Worm (Caenorhabditis elegans) whole organism, L1 larva: ENCODE data around the gene aat-8.
A peak's percentile ranks its signal among the peaks of the same experiment; 100 is the strongest.

Source experiments
- C04F5.9 ChIP-seq: sonication (generic microtip); optimal IDR thresholded peaks from 2 replicates; lab custom pipeline; 2016; ENCODE audit warnings: missing genetic modification characterization, missing compliant biosample characterization
- C34B4.2 ChIP-seq: sonication (generic microtip); optimal IDR thresholded peaks from 2 replicates; lab custom pipeline; 2017; ENCODE audit warnings: mild to moderate bottlenecking, missing genetic modification characterization, missing compliant biosample characterization
- F16B12.6 ChIP-seq: fragments of 150-350 bp; optimal IDR thresholded peaks from 2 replicates; lab custom pipeline; 2014; ENCODE audit warnings: missing biosample characterization, missing genetic modification characterization
- Y116A8C.19 ChIP-seq: sonication (generic microtip); optimal IDR thresholded peaks from 2 replicates; lab custom pipeline; 2016; ENCODE audit warnings: missing compliant biosample characterization, missing genetic modification characterization, borderline replicate concordance
- blmp-1 ChIP-seq: fragments of 150-350 bp; optimal IDR thresholded peaks from 2 replicates; lab custom pipeline; 2014; ENCODE audit warnings: missing biosample characterization, missing genetic modification characterization
- ceh-63 ChIP-seq: fragments of 200-800 bp; sonication (Bioruptor generic); optimal IDR thresholded peaks from 2 replicates; lab custom pipeline; 2018; ENCODE audit warnings: mild to moderate bottlenecking, missing genetic modification characterization, missing compliant biosample characterization
- ceh-8 ChIP-seq: fragments of 200-800 bp; sonication (Bioruptor generic); optimal IDR thresholded peaks from 2 replicates; lab custom pipeline; 2018; ENCODE audit warnings: mild to moderate bottlenecking, missing genetic modification characterization, moderate library complexity, missing compliant biosample characterization
- ces-1 ChIP-seq: fragments of 150-350 bp; optimal IDR thresholded peaks from 2 replicates; lab custom pipeline; 2014; ENCODE audit warnings: missing biosample characterization, missing genetic modification reagents, missing genetic modification characterization
- dpl-1 ChIP-seq, 3 experiments: fragments of 150-350 bp in 2 of 3; sonication (generic microtip) in 1 of 3; optimal IDR thresholded peaks; 2 replicates each; lab custom pipeline; 2014 to 2017; ENCODE audit warnings: missing biosample characterization in 3 of 3, missing genetic modification characterization in 3 of 3, missing genetic modification reagents in 3 of 3
- dsc-1 ChIP-seq: sonication (generic microtip); optimal IDR thresholded peaks from 2 replicates; lab custom pipeline; 2016; ENCODE audit warnings: mild to moderate bottlenecking, missing genetic modification characterization, missing compliant biosample characterization
- efl-1 ChIP-seq, 4 experiments: fragments of 150-350 bp; optimal IDR thresholded peaks in 3 of 4; peaks in 1 of 4; 1 replicate in 1 of 4; 2 replicates in 3 of 4; lab custom pipeline; 2014; ENCODE audit warnings: missing biosample characterization in 2 of 4, missing genetic modification characterization in 2 of 4, missing genetic modification reagents in 2 of 4
- efl-3 ChIP-seq: fragments of 200-800 bp; sonication (Bioruptor generic); optimal IDR thresholded peaks from 2 replicates; lab custom pipeline; 2018; ENCODE audit warnings: mild to moderate bottlenecking, missing genetic modification characterization, missing compliant biosample characterization
- egl-13 ChIP-seq: sonication (generic microtip); optimal IDR thresholded peaks from 2 replicates; lab custom pipeline; 2016; ENCODE audit warnings: missing genotype, missing genetic modification reagents, missing genetic modification characterization, missing compliant biosample characterization
- fkh-10 ChIP-seq: sonication (generic microtip); optimal IDR thresholded peaks from 2 replicates; lab custom pipeline; 2017; ENCODE audit warnings: missing biosample characterization, missing genetic modification reagents, missing genetic modification characterization
- fkh-4 ChIP-seq: sonication (generic microtip); optimal IDR thresholded peaks from 2 replicates; lab custom pipeline; 2016; ENCODE audit warnings: missing compliant biosample characterization, missing genetic modification characterization, borderline replicate concordance
- fos-1 ChIP-seq: fragments of 150-350 bp; optimal IDR thresholded peaks from 2 replicates; lab custom pipeline; 2014; ENCODE audit warnings: missing biosample characterization, missing genetic modification characterization
- isw-1 ChIP-seq: fragments of 200-800 bp; sonication (Bioruptor generic); IDR thresholded peaks from 2 replicates; pipeline ENCODE4 v1.3.6; 2022; ENCODE audit warnings: missing genetic modification characterization, missing compliant biosample characterization
- lin-13 ChIP-seq: fragments of 150-350 bp; optimal IDR thresholded peaks from 2 replicates; lab custom pipeline; 2014; ENCODE audit warnings: missing biosample characterization, missing genetic modification reagents, missing genetic modification characterization
- lin-35 ChIP-seq, 2 experiments: fragments of 150-350 bp; optimal IDR thresholded peaks; 2 replicates each; lab custom pipeline; 2014; ENCODE audit warnings: missing biosample characterization in 2 of 2, missing genetic modification characterization in 2 of 2, missing genetic modification reagents in 2 of 2
- lin-39 ChIP-seq: fragments of 150-350 bp; optimal IDR thresholded peaks from 2 replicates; lab custom pipeline; 2014; ENCODE audit warnings: missing biosample characterization, missing genetic modification reagents, missing genetic modification characterization
- lsy-2 ChIP-seq, 2 experiments: fragments of 150-350 bp; optimal IDR thresholded peaks; 2 replicates each; lab custom pipeline; 2014; ENCODE audit warnings: missing biosample characterization in 2 of 2, missing genetic modification characterization in 2 of 2
- mdl-1 ChIP-seq, 2 experiments: fragments of 150-350 bp; optimal IDR thresholded peaks; 2 replicates each; lab custom pipeline; 2014 to 2017; ENCODE audit warnings: missing biosample characterization in 2 of 2, missing genetic modification characterization in 2 of 2, inconsistent platforms in 1 of 2
- mep-1 ChIP-seq: fragments of 150-350 bp; optimal IDR thresholded peaks from 2 replicates; lab custom pipeline; 2014; ENCODE audit warnings: missing biosample characterization, missing genetic modification characterization
- nhr-11 ChIP-seq: fragments of 150-350 bp; optimal IDR thresholded peaks from 2 replicates; lab custom pipeline; 2014; ENCODE audit warnings: missing biosample characterization, missing genetic modification characterization
- nhr-12 ChIP-seq: sonication (generic microtip); optimal IDR thresholded peaks from 2 replicates; lab custom pipeline; 2017; ENCODE audit warnings: missing biosample characterization, missing genetic modification characterization
- nhr-237 ChIP-seq: fragments of 150-350 bp; optimal IDR thresholded peaks from 2 replicates; lab custom pipeline; 2014; ENCODE audit warnings: missing biosample characterization, missing genetic modification characterization
- nhr-28 ChIP-seq: fragments of 150-350 bp; optimal IDR thresholded peaks from 2 replicates; lab custom pipeline; 2014; ENCODE audit warnings: missing biosample characterization, missing genetic modification characterization
- nhr-47 ChIP-seq: sonication (generic microtip); optimal IDR thresholded peaks from 2 replicates; lab custom pipeline; 2016; ENCODE audit warnings: mild to moderate bottlenecking, missing genetic modification characterization, moderate library complexity, missing compliant biosample characterization
- nhr-76 ChIP-seq: sonication (generic microtip); optimal IDR thresholded peaks from 2 replicates; lab custom pipeline; 2017; ENCODE audit warnings: missing biosample characterization, missing genetic modification characterization
- pag-3 ChIP-seq: sonication (generic microtip); optimal IDR thresholded peaks from 2 replicates; lab custom pipeline; 2017; ENCODE audit warnings: missing genetic modification characterization, mild to moderate bottlenecking, missing compliant biosample characterization, antibody characterized with exemption, borderline replicate concordance; ENCODE audit not compliant: insufficient read depth
- rnt-1 ChIP-seq: sonication (generic microtip); optimal IDR thresholded peaks from 2 replicates; lab custom pipeline; 2016; ENCODE audit warnings: mild to moderate bottlenecking, missing genetic modification characterization, moderate library complexity, missing compliant biosample characterization
- snpc-4 ChIP-seq: fragments of 150-350 bp; optimal IDR thresholded peaks from 2 replicates; lab custom pipeline; 2014; ENCODE audit warnings: missing biosample characterization, missing genetic modification characterization
- sptf-1 ChIP-seq: fragments of 150-350 bp; optimal IDR thresholded peaks from 2 replicates; lab custom pipeline; 2014; ENCODE audit warnings: missing biosample characterization, missing genetic modification characterization
- tlp-1 ChIP-seq: fragments of 150-350 bp; optimal IDR thresholded peaks from 2 replicates; lab custom pipeline; 2014; ENCODE audit warnings: missing biosample characterization, missing genetic modification characterization
- unc-130 ChIP-seq: fragments of 150-350 bp; optimal IDR thresholded peaks from 2 replicates; lab custom pipeline; 2017; ENCODE audit warnings: missing biosample characterization, missing genetic modification characterization, inconsistent platforms
- unc-30 ChIP-seq: sonication (generic microtip); optimal IDR thresholded peaks from 2 replicates; lab custom pipeline; 2017; ENCODE audit warnings: missing biosample characterization, missing genetic modification characterization
- unc-86 ChIP-seq: sonication (generic microtip); optimal IDR thresholded peaks from 2 replicates; lab custom pipeline; 2016; ENCODE audit warnings: missing genetic modification characterization, missing compliant biosample characterization
- vab-15 ChIP-seq: sonication (generic microtip); optimal IDR thresholded peaks from 2 replicates; lab custom pipeline; 2017; ENCODE audit warnings: missing genotype, mild to moderate bottlenecking, missing genetic modification characterization, missing compliant biosample characterization
- xbp-1 ChIP-seq: sonication (generic microtip); optimal IDR thresholded peaks from 2 replicates; lab custom pipeline; 2016; ENCODE audit warnings: missing genetic modification characterization, missing compliant biosample characterization
- zag-1 ChIP-seq: fragments of 150-350 bp; optimal IDR thresholded peaks from 2 replicates; lab custom pipeline; 2014; ENCODE audit warnings: missing biosample characterization, missing genetic modification characterization
- zip-4 ChIP-seq: fragments of 200-800 bp; sonication (Bioruptor generic); optimal IDR thresholded peaks from 2 replicates; lab custom pipeline; 2018; ENCODE audit warnings: mild to moderate bottlenecking, missing genetic modification characterization, moderate library complexity, missing compliant biosample characterization
- ztf-11 ChIP-seq, 2 experiments: sonication (generic microtip); optimal IDR thresholded peaks; 2 replicates each; lab custom pipeline; 2016 to 2017; ENCODE audit warnings: missing genetic modification characterization in 2 of 2, missing biosample characterization in 1 of 2, missing compliant biosample characterization in 1 of 2

aat-8 gene

ce11 chrIV:3899719-3900554 is 35.1 kb upstream of the aat-8 start, which contains the start of gene srz-62 (continued):
- no peak for TF ChIP-seq snpc-4 (tag; lab: Kevin White, UChicago)
- no peak for TF ChIP-seq nhr-47 (tag; lab: Kevin White, UChicago)
- TF ChIP-seq zag-1 (tag; lab: Kevin White, UChicago): no peak
- no peak for TF ChIP-seq rnt-1 (tag; lab: Kevin White, UChicago)
- no peak for TF ChIP-seq sptf-1 (tag; lab: Kevin White, UChicago)
- TF ChIP-seq efl-1 (optimal IDR thresholded peaks at IDR 0.05; lab: Kevin White, UChicago): no peak
- peak in 1 of 2 experiments; percentile 78 for TF ChIP-seq efl-1 (GFP tag; optimal IDR thresholded peaks at IDR 0.05 in 1 of 2; lab: Kevin White, UChicago)
- TF ChIP-seq lin-13 (GFP tag; lab: Kevin White, UChicago): no peak
- TF ChIP-seq efl-3 (GFP tag; lab: Kevin White, UChicago): no peak
- peak; percentile 43 for TF ChIP-seq egl-13 (tag; lab: Kevin White, UChicago)
- no peak for TF ChIP-seq lin-39 (tag; lab: Kevin White, UChicago)
- TF ChIP-seq zip-4 (GFP tag; lab: Kevin White, UChicago): no peak
- TF ChIP-seq tlp-1: peak; percentile 92
- TF ChIP-seq ztf-11 (tag; optimal IDR thresholded peaks at IDR 0.05; lab: Kevin White, UChicago): no peak
- no peak for TF ChIP-seq nhr-237 (tag; lab: Kevin White, UChicago)
- no peak for TF ChIP-seq fos-1 (tag; lab: Kevin White, UChicago)
- TF ChIP-seq vab-15: no peak
- TF ChIP-seq unc-130 (tag; lab: Kevin White, UChicago): no peak
- TF ChIP-seq fkh-4 (tag; lab: Kevin White, UChicago): no peak
- no peak for TF ChIP-seq C04F5.9 (tag; lab: Kevin White, UChicago)
- peak in 1 of 2 experiments; percentile 56 for TF ChIP-seq lin-35 (GFP tag; optimal IDR thresholded peaks at IDR 0.05; lab: Kevin White, UChicago)
- no peak for TF ChIP-seq nhr-11 (tag; lab: Kevin White, UChicago)
- TF ChIP-seq fkh-10 (GFP tag; lab: Kevin White, UChicago): no peak
- no peak for TF ChIP-seq dpl-1 (GFP tag; optimal IDR thresholded peaks at IDR 0.05; lab: Kevin White, UChicago)
- no peak for TF ChIP-seq pag-3 (tag; lab: Kevin White, UChicago)
- TF ChIP-seq ces-1 (GFP tag; lab: Kevin White, UChicago): no peak
- TF ChIP-seq xbp-1 (tag; lab: Kevin White, UChicago): no peak
- no peak for TF ChIP-seq C34B4.2 (tag; lab: Kevin White, UChicago)
- TF ChIP-seq ceh-63: no peak

DNA sequence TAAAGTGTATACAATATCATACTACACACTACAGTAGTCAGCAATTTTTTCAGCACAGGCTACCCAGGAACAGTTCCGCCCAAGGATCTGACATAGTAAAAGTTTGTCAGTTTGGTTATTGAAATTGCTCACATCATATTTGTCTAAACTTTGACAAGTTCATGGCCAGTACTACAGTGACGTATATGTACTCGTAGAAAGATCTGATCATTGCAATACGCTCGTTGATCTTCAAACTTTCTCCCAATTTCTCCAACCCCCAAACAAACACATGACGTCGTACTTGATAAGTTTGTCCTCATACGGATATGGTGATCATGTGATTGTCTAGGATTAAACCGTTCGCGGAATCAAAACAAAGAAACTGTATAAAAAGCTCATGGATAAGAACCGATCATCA is 29.9 kb upstream of the aat-8 start, which contains the start of gene dct-8:
TSS of gene dct-8 (plus strand) at position 301 of the 400 bp plus-strand sequence.
- TF ChIP-seq nhr-76 (tag; lab: Kevin White, UChicago) (no peak), blmp-1 (tag; lab: Kevin White, UChicago) (peak; percentile 40)
- TF ChIP-seq, all 84 proteins: peak for 1

- no peak for TF ChIP-seq efl-1 (optimal IDR thresholded peaks at IDR 0.05; lab: Kevin White, UChicago)
- TF ChIP-seq efl-1 (GFP tag; optimal IDR thresholded peaks at IDR 0.05 in 1 of 2; lab: Kevin White, UChicago): peak in 1 of 2 experiments; percentile 67
- TF ChIP-seq nhr-28 (tag; lab: Kevin White, UChicago): no peak
- peak; percentile 75 for TF ChIP-seq dsc-1 (tag; lab: Kevin White, UChicago)
- peak; percentile 45 for TF ChIP-seq fkh-4 (tag; lab: Kevin White, UChicago)
These were observed 29.2 kb upstream of the aat-8 start, which contains the start of gene F56D6.8 for ce11 chrIV:3894004-3894480. TSS of gene F56D6.8 (minus strand) at chrIV:3894430.

- TF ChIP-seq mep-1 (tag; lab: Kevin White, UChicago) (no peak), unc-30 (tag; lab: Kevin White, UChicago) (no peak), ceh-63 (no peak), ztf-11 (tag; optimal IDR thresholded peaks at IDR 0.05; lab: Kevin White, UChicago) (no peak), mdl-1 (tag; optimal IDR thresholded peaks at IDR 0.05; lab: Kevin White, UChicago) (no peak), nhr-12 (tag; lab: Kevin White, UChicago) (no peak), lin-35 (GFP tag; optimal IDR thresholded peaks at IDR 0.05; lab: Kevin White, UChicago) (no peak), Y116A8C.19 (no peak), unc-86 (tag; lab: Kevin White, UChicago) (no peak), ceh-8 (GFP tag; lab: Kevin White, UChicago) (no peak), F16B12.6 (tag; lab: Kevin White, UChicago) (no peak), lin-13 (GFP tag; lab: Kevin White, UChicago) (no peak), tlp-1 (no peak), isw-1 (GFP tag; lab: Robert Waterston, UW) (no peak), lsy-2 (tag; optimal IDR thresholded peaks at IDR 0.05; lab: Kevin White, UChicago) (no peak)
These were observed 27.2 kb upstream of the aat-8 start, which contains the start of gene F56D6.9 for ce11 chrIV:3892027-3892426. TSS of gene F56D6.9 (plus strand) at chrIV:3892327.
